Worm (Caenorhabditis elegans) whole organism, L4 larva: ENCODE results near the gene lgc-20.

Experiments
- D1046.2 ChIP-seq: fragments of 200-800 bp; sonication (Bioruptor generic); IDR thresholded peaks from 2 replicates; pipeline ENCODE4 v1.3.6; 2022; ENCODE audit warnings: missing genetic modification characterization, missing compliant biosample characterization
- F26F4.8 ChIP-seq: fragments of 200-800 bp; sonication (Bioruptor generic); conservative IDR thresholded peaks from 2 replicates; pipeline ENCODE4 v1.3.6; 2022; ENCODE audit warnings: missing genetic modification characterization, missing compliant biosample characterization
- F37D6.2 ChIP-seq: sonication (generic microtip); optimal IDR thresholded peaks from 2 replicates; lab custom pipeline; 2016; ENCODE audit warnings: mild to moderate bottlenecking, missing genetic modification characterization, missing compliant biosample characterization
- F44E2.7 ChIP-seq: fragments of 200-800 bp; sonication (Bioruptor generic); IDR thresholded peaks from 2 replicates; pipeline ENCODE4 v2.1.2; 2022; ENCODE audit warnings: missing genetic modification characterization, missing compliant biosample characterization
- F49E8.2 ChIP-seq: sonication (generic microtip); optimal IDR thresholded peaks from 2 replicates; lab custom pipeline; 2016; ENCODE audit warnings: missing compliant biosample characterization, mild to moderate bottlenecking, missing genetic modification characterization, borderline replicate concordance
- R02D3.7 ChIP-seq: fragments of 150-350 bp; sonication (generic microtip); optimal IDR thresholded peaks from 3 replicates; lab custom pipeline; 2014; ENCODE audit warnings: missing biosample characterization, missing genetic modification characterization
- Y105C5A.15 ChIP-seq: fragments of 200-800 bp; sonication (Bioruptor generic); IDR thresholded peaks from 2 replicates; pipeline ENCODE4 v1.3.6; 2022; ENCODE audit warnings: missing genetic modification characterization, missing compliant biosample characterization
- Y75B8A.6 ChIP-seq: fragments of 200-800 bp; sonication (Bioruptor generic); IDR thresholded peaks from 2 replicates; pipeline ENCODE4 v1.3.6; 2022; ENCODE audit warnings: missing genetic modification reagents, missing genetic modification characterization, missing compliant biosample characterization
- ZK546.5 ChIP-seq, 2 experiments: sonication (generic microtip); optimal IDR thresholded peaks; 2 replicates each; lab custom pipeline; 2017; ENCODE audit warnings: missing biosample characterization in 2 of 2, missing genetic modification characterization in 2 of 2
- ama-1 ChIP-seq: fragments of 150-350 bp; optimal IDR thresholded peaks from 2 replicates; lab custom pipeline; 2014; ENCODE audit warnings: inconsistent platforms, mixed read lengths
- ceh-32 ChIP-seq: sonication (generic microtip); optimal IDR thresholded peaks from 2 replicates; lab custom pipeline; 2016; ENCODE audit warnings: mild to moderate bottlenecking, missing genetic modification characterization, missing compliant biosample characterization; ENCODE audit not compliant: poor library complexity
- ceh-44 ChIP-seq: fragments of 200-800 bp; sonication (Bioruptor generic); IDR thresholded peaks from 2 replicates; pipeline ENCODE4 v1.3.6; 2022; ENCODE audit warnings: missing genetic modification reagents, missing genetic modification characterization, missing compliant biosample characterization
- ceh-62 ChIP-seq: sonication (generic microtip); optimal IDR thresholded peaks from 2 replicates; lab custom pipeline; 2017; ENCODE audit warnings: missing biosample characterization, missing genetic modification characterization
- ceh-82 ChIP-seq: sonication (generic microtip); optimal IDR thresholded peaks from 2 replicates; lab custom pipeline; 2017; ENCODE audit warnings: missing biosample characterization, missing genetic modification characterization
- cey-2 ChIP-seq: sonication (generic microtip); optimal IDR thresholded peaks from 3 replicates; lab custom pipeline; 2017; ENCODE audit warnings: missing genetic modification characterization, mild to moderate bottlenecking, missing compliant biosample characterization, antibody characterized with exemption, borderline replicate concordance; ENCODE audit not compliant: insufficient read depth
- ctbp-1 ChIP-seq: fragments of 200-800 bp; sonication (Bioruptor generic); IDR thresholded peaks from 2 replicates; pipeline ENCODE4 v1.3.6; 2022; ENCODE audit warnings: missing genetic modification reagents, missing genetic modification characterization, missing compliant biosample characterization
- daf-16 ChIP-seq, 3 experiments: sonication (generic microtip); optimal IDR thresholded peaks; 2 replicates each; lab custom pipeline; 2016 to 2017; ENCODE audit warnings: missing genetic modification characterization in 3 of 3, missing genetic modification reagents in 3 of 3, mild to moderate bottlenecking in 2 of 3, missing compliant biosample characterization in 2 of 3, missing biosample characterization in 1 of 3, moderate library complexity in 1 of 3
- daf-19 ChIP-seq: fragments of 200-800 bp; sonication (Bioruptor generic); conservative IDR thresholded peaks from 2 replicates; pipeline ENCODE4 v1.3.6; 2022; ENCODE audit warnings: missing genetic modification characterization, missing compliant biosample characterization
- egl-27 ChIP-seq: sonication (generic microtip); optimal IDR thresholded peaks from 3 replicates; lab custom pipeline; 2017; ENCODE audit warnings: missing biosample characterization, missing genetic modification reagents, missing genetic modification characterization
- egl-43 ChIP-seq: fragments of 200-800 bp; sonication (Bioruptor generic); IDR thresholded peaks from 2 replicates; pipeline ENCODE4 v1.3.6; 2022; ENCODE audit warnings: missing genetic modification reagents, missing genetic modification characterization, missing compliant biosample characterization
- hlh-30 ChIP-seq: sonication (generic microtip); optimal IDR thresholded peaks from 2 replicates; lab custom pipeline; 2017; ENCODE audit warnings: antibody characterized with exemption, mild to moderate bottlenecking, missing genetic modification characterization, missing compliant biosample characterization; ENCODE audit not compliant: insufficient read depth
- lin-13 ChIP-seq: fragments of 150-350 bp; optimal IDR thresholded peaks from 2 replicates; lab custom pipeline; 2014; ENCODE audit warnings: missing biosample characterization, missing genetic modification reagents, missing genetic modification characterization
- lin-38 ChIP-seq: fragments of 200-800 bp; sonication (Bioruptor generic); IDR thresholded peaks from 2 replicates; pipeline ENCODE4 v1.3.6; 2022; ENCODE audit warnings: missing genetic modification reagents, missing genetic modification characterization, missing compliant biosample characterization
- lin-39 ChIP-seq: fragments of 150-350 bp; optimal IDR thresholded peaks from 2 replicates; lab custom pipeline; 2014; ENCODE audit warnings: missing biosample characterization, missing genetic modification reagents, missing genetic modification characterization
- lir-3 ChIP-seq: sonication (generic microtip); optimal IDR thresholded peaks from 2 replicates; lab custom pipeline; 2016; ENCODE audit warnings: mild to moderate bottlenecking, missing genetic modification characterization, missing compliant biosample characterization
- lsy-2 ChIP-seq, 2 experiments: fragments of 150-350 bp in 1 of 2; sonication (generic microtip) in 1 of 2; optimal IDR thresholded peaks; 2 replicates each; lab custom pipeline; 2014 to 2017; ENCODE audit warnings: missing biosample characterization in 2 of 2, missing genetic modification characterization in 2 of 2
- madf-9 ChIP-seq: fragments of 200-800 bp; sonication (Bioruptor generic); conservative IDR thresholded peaks from 2 replicates; pipeline ENCODE4 v1.3.6; 2022; ENCODE audit warnings: missing genetic modification reagents, missing genetic modification characterization, missing compliant biosample characterization
- mdt-29 ChIP-seq: fragments of 200-800 bp; sonication (Bioruptor generic); IDR thresholded peaks from 2 replicates; pipeline ENCODE4 v1.3.6; 2022; ENCODE audit warnings: missing genetic modification reagents, missing genetic modification characterization, missing compliant biosample characterization
- mes-2 ChIP-seq: sonication (generic microtip); optimal IDR thresholded peaks from 2 replicates; lab custom pipeline; 2016; ENCODE audit warnings: missing genotype, mild to moderate bottlenecking, missing genetic modification characterization, missing compliant biosample characterization; ENCODE audit not compliant: poor library complexity, severe bottlenecking
- nhr-102 ChIP-seq: sonication (generic microtip); optimal IDR thresholded peaks from 2 replicates; lab custom pipeline; 2016; ENCODE audit warnings: mild to moderate bottlenecking, missing genetic modification characterization, moderate library complexity, missing compliant biosample characterization
- nhr-11 ChIP-seq: fragments of 150-350 bp; optimal IDR thresholded peaks from 2 replicates; lab custom pipeline; 2014; ENCODE audit warnings: missing biosample characterization, missing genetic modification characterization
- nhr-237 ChIP-seq: sonication (generic microtip); optimal IDR thresholded peaks from 2 replicates; lab custom pipeline; 2017; ENCODE audit warnings: missing biosample characterization, missing genetic modification characterization
- nhr-25 ChIP-seq: sonication (generic microtip); optimal IDR thresholded peaks from 2 replicates; lab custom pipeline; 2017; ENCODE audit warnings: missing genetic modification characterization, mild to moderate bottlenecking, missing compliant biosample characterization, antibody characterized with exemption, moderate library complexity, borderline replicate concordance; ENCODE audit not compliant: insufficient read depth
- nhr-28 ChIP-seq: fragments of 150-350 bp; optimal IDR thresholded peaks from 2 replicates; lab custom pipeline; 2014; ENCODE audit warnings: missing biosample characterization, missing genetic modification characterization
- nhr-41 ChIP-seq: fragments of 200-800 bp; sonication (Bioruptor generic); IDR thresholded peaks from 2 replicates; pipeline ENCODE4 v1.3.6; 2022; ENCODE audit warnings: missing genetic modification reagents, missing genetic modification characterization, missing compliant biosample characterization
- nhr-48 ChIP-seq: sonication (generic microtip); optimal IDR thresholded peaks from 2 replicates; lab custom pipeline; 2016; ENCODE audit warnings: mild to moderate bottlenecking, missing genetic modification characterization, missing compliant biosample characterization
- nhr-6 ChIP-seq: fragments of 150-350 bp; optimal IDR thresholded peaks from 2 replicates; lab custom pipeline; 2014; ENCODE audit warnings: missing biosample characterization, missing genetic modification characterization
- php-3 ChIP-seq: fragments of 200-800 bp; sonication (Bioruptor generic); IDR thresholded peaks from 2 replicates; pipeline ENCODE4 v1.3.6; 2022; ENCODE audit warnings: missing genetic modification reagents, missing genetic modification characterization, missing compliant biosample characterization
- sdz-12 ChIP-seq: fragments of 200-800 bp; sonication (Bioruptor generic); optimal IDR thresholded peaks from 2 replicates; lab custom pipeline; 2018; ENCODE audit warnings: mild to moderate bottlenecking, missing genetic modification characterization, missing compliant biosample characterization
- set-16 ChIP-seq: fragments of 200-800 bp; sonication (Bioruptor generic); IDR thresholded peaks from 2 replicates; pipeline ENCODE4 v1.3.6; 2022; ENCODE audit warnings: missing genetic modification reagents, missing genetic modification characterization, missing compliant biosample characterization
- snpc-4 ChIP-seq: fragments of 150-350 bp; optimal IDR thresholded peaks from 2 replicates; lab custom pipeline; 2014; ENCODE audit warnings: missing biosample characterization, missing genetic modification characterization
- spr-1 ChIP-seq: sonication (generic microtip); optimal IDR thresholded peaks from 2 replicates; lab custom pipeline; 2016; ENCODE audit warnings: mild to moderate bottlenecking, missing genetic modification characterization, missing compliant biosample characterization
- spr-3 ChIP-seq: fragments of 200-800 bp; sonication (Bioruptor generic); optimal IDR thresholded peaks from 2 replicates; lab custom pipeline; 2018; ENCODE audit warnings: mild to moderate bottlenecking, missing genetic modification characterization, missing compliant biosample characterization
- tag-97 ChIP-seq: fragments of 200-800 bp; sonication (Bioruptor generic); IDR thresholded peaks from 2 replicates; pipeline ENCODE4 v1.3.6; 2022; ENCODE audit warnings: missing genetic modification characterization, missing compliant biosample characterization
- tra-1 ChIP-seq: fragments of 200-800 bp; sonication (Bioruptor generic); IDR thresholded peaks from 2 replicates; pipeline ENCODE4 v1.3.6; 2022; ENCODE audit warnings: missing genetic modification reagents, missing genetic modification characterization, missing compliant biosample characterization
- unc-39 ChIP-seq: sonication (generic microtip); optimal IDR thresholded peaks from 2 replicates; lab custom pipeline; 2017; ENCODE audit warnings: missing biosample characterization, missing genetic modification characterization
- unc-62 ChIP-seq, 3 experiments: fragments of 150-350 bp in 1 of 3; sonication (generic microtip); optimal IDR thresholded peaks in 2 of 3; peaks in 1 of 3; 1 replicate in 1 of 3; 2 replicates in 2 of 3; lab custom pipeline; 2014 to 2017; ENCODE audit warnings: missing biosample characterization in 3 of 3, missing genetic modification characterization in 3 of 3, missing genetic modification reagents in 3 of 3, missing genotype in 1 of 3
- vab-7 ChIP-seq: fragments of 200-800 bp; sonication (Bioruptor generic); IDR thresholded peaks from 2 replicates; pipeline ENCODE4 v1.3.6; 2022; ENCODE audit warnings: missing genetic modification reagents, missing genetic modification characterization, missing compliant biosample characterization

Gene lgc-20

ce11 chrII:11305627-11306449 lies 37.6 kb downstream of the lgc-20 start, which contains the start of gene rsf-1:
Gene rsf-1, plus strand, starts transcription at chrII:11306399.
- TF ChIP-seq cey-2 (tag; lab: Kevin White, UChicago) (no peak), snpc-4 (no peak), nhr-102 (no peak), D1046.2 (GFP tag; lab: Robert Waterston, UW) (no peak), nhr-28 (tag; lab: Kevin White, UChicago) (no peak), F26F4.8 (GFP tag; lab: Robert Waterston, UW) (no peak), hlh-30 (peak; percentile 16), Y105C5A.15 (no peak), lir-3 (tag; lab: Kevin White, UChicago) (no peak), spr-1 (tag; lab: Kevin White, UChicago) (no peak), Y75B8A.6 (GFP tag; lab: Robert Waterston, UW) (no peak), unc-62 (GFP tag; optimal IDR thresholded peaks at IDR 0.05 in 1 of 2; lab: Kevin White, UChicago) (peak in 1 of 2 experiments; percentile 60), unc-62 (tag; optimal IDR thresholded peaks at IDR 0.05; lab: Kevin White, UChicago) (no peak), nhr-237 (tag; lab: Kevin White, UChicago) (no peak), set-16 (no peak), ZK546.5 (tag; optimal IDR thresholded peaks at IDR 0.05; lab: Kevin White, UChicago) (no peak), vab-7 (GFP tag; lab: Robert Waterston, UW) (no peak), spr-3 (GFP tag; lab: Kevin White, UChicago) (no peak), nhr-25 (tag; lab: Kevin White, UChicago) (no peak), tag-97 (GFP tag; lab: Robert Waterston, UW) (no peak), mdt-29 (GFP tag; lab: Robert Waterston, UW) (no peak), unc-39 (no peak), F37D6.2 (tag; lab: Kevin White, UChicago) (no peak), egl-43 (no peak), tra-1 (GFP tag; lab: Robert Waterston, UW) (no peak), lsy-2 (tag; optimal IDR thresholded peaks at IDR 0.05; lab: Kevin White, UChicago) (peak in 1 of 2 experiments; percentile 41), ctbp-1 (GFP tag; lab: Robert Waterston, UW) (peak; percentile 34; the same call in 1 of the 2 replicates), lin-13 (no peak), ama-1 (no peak), ceh-32 (tag; lab: Kevin White, UChicago) (no peak), ceh-44 (GFP tag; lab: Robert Waterston, UW) (no peak), php-3 (GFP tag; lab: Robert Waterston, UW) (no peak), egl-27 (tag; lab: Kevin White, UChicago) (no peak), lin-39 (tag; lab: Kevin White, UChicago) (no peak), nhr-6 (no peak), ceh-62 (tag; lab: Kevin White, UChicago) (no peak), daf-16 (GFP tag; optimal IDR thresholded peaks at IDR 0.05; lab: Kevin White, UChicago) (no peak), daf-16 (tag; optimal IDR thresholded peaks at IDR 0.05; lab: Kevin White, UChicago) (peak; percentile 20), nhr-41 (GFP tag; lab: Robert Waterston, UW) (no peak), mes-2 (tag; lab: Kevin White, UChicago) (peak; percentile 51), nhr-11 (tag; lab: Kevin White, UChicago) (no peak), lin-38 (GFP tag; lab: Robert Waterston, UW) (peak; percentile 40; the same call in 1 of the 2 replicates), R02D3.7 (tag; lab: Kevin White, UChicago) (no peak), sdz-12 (GFP tag; lab: Kevin White, UChicago) (no peak), daf-19 (GFP tag; lab: Robert Waterston, UW) (no peak; the same call in 1 of the 2 replicates), madf-9 (GFP tag; lab: Robert Waterston, UW) (no peak), F44E2.7 (0 out of 2 replicates have a peak, but pooled peaks have one; percentile 47), ceh-82 (tag; lab: Kevin White, UChicago) (no peak), F49E8.2 (tag; lab: Kevin White, UChicago) (no peak), nhr-48 (tag; lab: Kevin White, UChicago) (no peak)
